Fruit fly (Drosophila melanogaster) whole organism, wandering third instar larva: ENCODE results near the gene RpS28a.

Source experiments
- Abd-B ChIP-seq: fragments of >200 bp; optimal IDR thresholded peaks from 2 replicates; lab custom pipeline; 2017; ENCODE audit warnings: missing biosample characterization, missing genetic modification characterization
- CG32264 ChIP-seq: fragments of 200-800 bp; sonication (Bioruptor generic); optimal IDR thresholded peaks from 2 replicates; lab custom pipeline; 2016; ENCODE audit warnings: missing biosample characterization, missing genetic modification characterization
- Dfd ChIP-seq: fragments of >200 bp; optimal IDR thresholded peaks from 2 replicates; lab custom pipeline; 2017; ENCODE audit warnings: missing biosample characterization, missing genetic modification characterization
- HLH106 ChIP-seq: fragments of 200-800 bp; optimal IDR thresholded peaks from 3 replicates; lab custom pipeline; 2019; ENCODE audit warnings: missing biosample characterization, mild to moderate bottlenecking, missing genetic modification characterization, moderate library complexity
- Hr78 ChIP-seq: fragments of >200 bp; optimal IDR thresholded peaks from 2 replicates; lab custom pipeline; 2017; ENCODE audit warnings: missing biosample characterization, missing genetic modification characterization
- Hr83 ChIP-seq: fragments of 200-300 bp; sonication (Bioruptor generic); optimal IDR thresholded peaks from 2 replicates; lab custom pipeline; 2016; ENCODE audit warnings: missing biosample characterization, mild to moderate bottlenecking, missing genetic modification characterization, moderate library complexity; ENCODE audit not compliant: poor library complexity, severe bottlenecking
- Jra ChIP-seq: sonication (Bioruptor generic); optimal IDR thresholded peaks from 2 replicates; lab custom pipeline; 2016; ENCODE audit warnings: missing biosample characterization, missing genetic modification characterization
- Mio ChIP-seq: sonication (Bioruptor generic); optimal IDR thresholded peaks from 2 replicates; lab custom pipeline; 2016; ENCODE audit warnings: missing biosample characterization, missing genetic modification characterization
- Myc ChIP-seq: fragments of >200 bp; optimal IDR thresholded peaks from 2 replicates; lab custom pipeline; 2017
- OdsH ChIP-seq: fragments of 200-800 bp; sonication (Bioruptor generic); optimal IDR thresholded peaks from 2 replicates; lab custom pipeline; 2016; ENCODE audit warnings: missing biosample characterization, mild to moderate bottlenecking, missing genetic modification characterization
- Rel ChIP-seq, 2 experiments: fragments of 200-800 bp; sonication (Bioruptor generic) in 1 of 2; optimal IDR thresholded peaks; 2 replicates in 1 of 2; 3 replicates in 1 of 2; lab custom pipeline; 2016 to 2019; ENCODE audit warnings: mild to moderate bottlenecking in 2 of 2, missing biosample characterization in 2 of 2, missing genetic modification characterization in 2 of 2, moderate library complexity in 1 of 2
- Sp1 ChIP-seq: fragments of 200-800 bp; sonication (Bioruptor generic); optimal IDR thresholded peaks from 3 replicates; lab custom pipeline; 2019; ENCODE audit warnings: missing biosample characterization, mild to moderate bottlenecking, missing genetic modification characterization, moderate library complexity
- br ChIP-seq: fragments of 200-800 bp; sonication (Bioruptor generic); optimal IDR thresholded peaks from 2 replicates; lab custom pipeline; 2016; ENCODE audit warnings: missing biosample characterization, missing genetic modification characterization
- brk ChIP-seq: fragments of 200-800 bp; sonication (Bioruptor generic); optimal IDR thresholded peaks from 2 replicates; lab custom pipeline; 2016; ENCODE audit warnings: missing biosample characterization, mild to moderate bottlenecking, missing genetic modification characterization
- dl ChIP-seq, 2 experiments: fragments of 175-275, 200-275 bp in 1 of 2; fragments of 200-275 bp in 1 of 2; sonication (Bioruptor generic); optimal IDR thresholded peaks; lab custom pipeline; 2018; ENCODE audit warnings: mild to moderate bottlenecking in 2 of 2, missing biosample characterization in 2 of 2, missing genetic modification characterization in 2 of 2, moderate library complexity in 2 of 2; ENCODE audit not compliant: partially characterized antibody in 2 of 2, insufficient read depth in 1 of 2
- dmrt93B ChIP-seq: fragments of 200-800 bp; sonication (Bioruptor generic); optimal IDR thresholded peaks from 2 replicates; lab custom pipeline; 2018; ENCODE audit warnings: missing biosample characterization, mild to moderate bottlenecking, missing genetic modification characterization
- dsf ChIP-seq: sonication (Bioruptor generic); optimal IDR thresholded peaks from 2 replicates; lab custom pipeline; 2016; ENCODE audit warnings: missing biosample characterization, missing genetic modification characterization, borderline replicate concordance
- ey ChIP-seq: fragments of 200-800 bp; sonication (Bioruptor generic); optimal IDR thresholded peaks from 2 replicates; lab custom pipeline; 2016; ENCODE audit warnings: missing biosample characterization, missing genetic modification characterization
- foxo ChIP-seq, 2 experiments: fragments of 200-800 bp; sonication (Bioruptor generic); optimal IDR thresholded peaks; 2 replicates in 1 of 2; 3 replicates in 1 of 2; lab custom pipeline; 2016 to 2017; ENCODE audit warnings: missing biosample characterization in 2 of 2, missing genetic modification characterization in 2 of 2
- fru ChIP-seq: fragments of 200-800 bp; sonication (Bioruptor generic); optimal IDR thresholded peaks from 3 replicates; lab custom pipeline; 2016; ENCODE audit warnings: missing biosample characterization, mild to moderate bottlenecking, missing genetic modification characterization
- h ChIP-seq: fragments of 200-800 bp; sonication (Bioruptor generic); optimal IDR thresholded peaks from 3 replicates; lab custom pipeline; 2016; ENCODE audit warnings: missing biosample characterization, mild to moderate bottlenecking, missing genetic modification characterization
- pan ChIP-seq: fragments of >200 bp; optimal IDR thresholded peaks from 2 replicates; lab custom pipeline; 2017
- psq ChIP-seq: fragments of 200-800 bp; sonication (Bioruptor generic); optimal IDR thresholded peaks from 3 replicates; lab custom pipeline; 2017; ENCODE audit warnings: missing biosample characterization, mild to moderate bottlenecking, missing genetic modification characterization, moderate library complexity
- rgr ChIP-seq: fragments of 200-800 bp; sonication (Bioruptor generic); optimal IDR thresholded peaks from 3 replicates; lab custom pipeline; 2016; ENCODE audit warnings: missing biosample characterization, mild to moderate bottlenecking, missing genetic modification characterization
- woc ChIP-seq: sonication (Bioruptor generic); optimal IDR thresholded peaks from 2 replicates; lab custom pipeline; 2016; ENCODE audit warnings: missing biosample characterization, mild to moderate bottlenecking, missing genetic modification characterization

Gene RpS28a

DNA sequence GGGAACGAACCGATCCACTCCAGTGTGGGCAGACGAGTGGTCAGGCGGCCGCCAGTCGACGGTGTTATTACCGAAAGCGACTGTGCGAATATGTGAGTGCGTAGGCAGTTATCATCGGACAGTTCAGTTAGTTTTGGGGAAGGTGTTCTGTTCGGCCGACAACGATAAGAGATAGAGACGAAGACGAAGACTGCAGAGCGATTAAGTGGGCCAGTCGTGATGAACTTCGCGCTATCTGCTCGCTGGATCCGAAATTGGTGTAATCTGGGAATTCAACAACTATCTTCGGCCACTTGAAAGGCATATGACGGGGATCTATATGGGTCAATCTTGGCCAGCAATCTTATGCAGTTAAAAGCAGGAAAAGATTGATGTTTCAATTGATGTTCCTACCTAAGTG, 13.3 kb downstream of the RpS28a start, which contains the start of gene CG7912:
CG7912 (minus strand) TSS at position 17 of the 400 bp plus-strand sequence.
- no peak for TF ChIP-seq dmrt93B (GFP tag; lab: Kevin White, UChicago)
- TF ChIP-seq dsf (GFP tag; lab: Kevin White, UChicago) = no peak
- no peak for TF ChIP-seq foxo (GFP tag; optimal IDR thresholded peaks at IDR 0.05; lab: Kevin White, UChicago)
- no peak for TF ChIP-seq fru (GFP tag; lab: Kevin White, UChicago)
- TF ChIP-seq rgr (GFP tag; lab: Kevin White, UChicago) = no peak
- no peak for TF ChIP-seq Abd-B (GFP tag; lab: Kevin White, UChicago)

DNA sequence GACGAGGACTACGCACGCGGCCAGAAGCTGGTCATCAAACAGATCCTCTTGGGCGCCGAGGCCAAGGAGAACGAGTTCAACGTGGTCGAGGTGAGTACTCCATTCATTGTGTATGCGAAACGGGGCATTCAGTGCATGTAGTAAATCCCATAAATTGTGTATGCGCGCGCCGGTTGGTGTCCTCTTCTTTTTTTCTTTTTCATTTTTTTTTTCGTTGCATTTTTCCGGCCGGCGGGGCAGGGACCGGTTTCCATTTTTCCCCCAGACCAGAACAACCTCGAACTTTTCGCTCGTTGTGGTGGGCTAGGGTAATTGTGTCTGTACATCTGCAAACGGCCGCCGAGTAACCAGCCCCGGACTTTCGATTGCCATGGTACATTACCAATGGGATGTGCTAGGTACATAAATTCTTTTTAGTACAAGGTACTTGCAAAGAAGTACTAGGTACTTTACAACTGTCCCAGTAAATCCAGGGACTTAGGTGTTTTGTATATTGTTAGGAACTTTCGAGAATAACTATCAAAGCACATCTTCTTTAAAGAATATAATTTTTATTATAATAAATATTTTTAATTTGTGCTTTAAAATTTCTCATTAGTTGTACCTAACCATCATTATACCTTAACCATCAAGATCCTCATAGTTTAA, 17.0 kb downstream of the RpS28a start:
- TF ChIP-seq psq (GFP tag; lab: Kevin White, UChicago) (no peak), foxo (GFP tag; optimal IDR thresholded peaks at IDR 0.05; lab: Kevin White, UChicago) (peak in 1 of 2 experiments; percentile 2)

DNA sequence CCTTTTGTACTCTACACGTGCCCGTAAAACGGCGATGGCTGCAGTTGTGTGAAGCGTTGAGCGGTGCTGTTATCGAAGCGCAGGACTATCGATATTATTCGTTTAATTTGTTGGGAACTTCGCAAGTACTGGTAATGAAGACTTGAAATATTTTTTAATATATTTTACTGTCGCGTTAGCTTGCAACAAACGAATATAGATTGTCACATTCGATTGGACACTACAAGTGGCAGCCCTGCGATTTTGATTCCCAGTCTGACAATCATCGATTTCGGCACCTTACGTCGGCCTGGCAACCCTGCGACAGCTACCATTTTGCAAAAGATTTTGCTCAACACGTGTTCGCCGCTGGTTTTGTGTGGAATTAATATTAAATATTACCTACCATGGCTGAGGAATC, 17.8 kb downstream of the RpS28a start, which contains the start of the genes Nlp and Nph:
Nlp (plus strand) TSS at position 138 of the 400 bp plus-strand sequence.
Nph (minus strand) TSS at position 214 of the 400 bp plus-strand sequence.
- TF ChIP-seq pan (lab: Kevin White, UChicago) (no peak), Myc (lab: Kevin White, UChicago) (peak; percentile 76), psq (GFP tag; lab: Kevin White, UChicago) (peak; percentile 25), HLH106 (tag; lab: Kevin White, UChicago) (peak; percentile 29), foxo (GFP tag; optimal IDR thresholded peaks at IDR 0.05; lab: Kevin White, UChicago) (peak in 1 of 2 experiments; percentile 18), Jra (GFP tag; lab: Kevin White, UChicago) (no peak), Sp1 (GFP tag; lab: Kevin White, UChicago) (peak; percentile 37), OdsH (peak; percentile 0), h (peak; percentile 54), CG32264 (GFP tag; lab: Kevin White, UChicago) (no peak), rgr (GFP tag; lab: Kevin White, UChicago) (peak; percentile 50), Rel (GFP tag; optimal IDR thresholded peaks at IDR 0.05; lab: Kevin White, UChicago) (no peak), Rel (tag; optimal IDR thresholded peaks at IDR 0.05; lab: Kevin White, UChicago) (peak; percentile 36), dsf (GFP tag; lab: Kevin White, UChicago) (no peak), fru (GFP tag; lab: Kevin White, UChicago) (no peak), br (GFP tag; lab: Kevin White, UChicago) (peak; percentile 39), Hr78 (no peak)

DNA sequence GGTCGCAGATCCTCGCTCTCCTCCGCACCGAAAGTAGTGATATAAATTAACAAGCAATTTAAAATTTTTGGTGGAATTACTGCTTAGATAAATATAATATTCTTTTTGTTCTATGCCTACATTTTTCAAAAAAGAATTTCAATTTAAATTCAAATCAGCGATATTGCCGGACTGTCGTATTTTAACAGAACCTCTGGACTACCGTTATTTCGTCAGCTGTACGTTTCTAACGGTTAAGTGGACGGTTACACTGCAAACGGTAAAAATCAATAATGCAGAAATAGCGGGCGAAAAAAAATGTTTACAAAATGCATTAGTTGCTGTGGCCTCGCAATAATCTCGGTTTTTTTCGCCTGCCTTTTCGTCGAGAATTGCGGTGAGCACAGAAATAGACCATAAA, 22.2 kb downstream of the RpS28a start, which contains the start of gene Tace:
Tace (plus strand) TSS at position 245 of the 400 bp plus-strand sequence.
- no peak for TF ChIP-seq Hr83 (GFP tag; lab: Kevin White, UChicago)
- TF ChIP-seq Sp1 (GFP tag; lab: Kevin White, UChicago) = no peak
- no peak for TF ChIP-seq Rel (GFP tag; optimal IDR thresholded peaks at IDR 0.05; lab: Kevin White, UChicago)
- no peak for TF ChIP-seq Rel (tag; optimal IDR thresholded peaks at IDR 0.05; lab: Kevin White, UChicago)
- TF ChIP-seq Myc (lab: Kevin White, UChicago) = no peak
- TF ChIP-seq rgr (GFP tag; lab: Kevin White, UChicago) = no peak
- no peak for TF ChIP-seq dl (GFP tag; optimal IDR thresholded peaks at IDR 0.05; lab: Kevin White, UChicago; ENCODE audit: insufficient read depth in 1 of 2, partially characterized antibody in 2 of 2)
- no peak for TF ChIP-seq Dfd
- TF ChIP-seq pan (lab: Kevin White, UChicago) = no peak
- no peak for TF ChIP-seq Mio (GFP tag; lab: Kevin White, UChicago)

DNA sequence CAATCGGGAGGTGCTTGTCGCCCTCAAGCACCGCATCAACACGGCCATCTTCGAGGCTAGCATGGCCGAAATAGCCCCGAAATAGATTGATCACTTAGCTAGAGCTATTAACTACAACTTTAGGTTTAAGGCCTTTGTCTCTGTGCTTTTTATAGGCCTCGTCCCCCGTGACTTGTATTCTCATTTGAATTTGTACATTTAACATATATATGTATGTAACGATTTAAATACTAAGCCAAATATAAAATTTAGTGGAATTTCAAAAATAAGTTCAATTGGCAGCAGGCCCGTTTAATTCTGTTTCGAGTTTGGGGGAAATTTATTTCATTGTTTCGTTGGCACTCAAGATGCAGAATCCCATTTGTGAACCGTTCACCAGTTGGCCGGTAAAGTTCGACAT, 23.0 kb downstream of the RpS28a start, which contains the start of gene CG34298:
CG34298 (plus strand) TSS at position 301 of the 400 bp plus-strand sequence.
- TF ChIP-seq foxo (GFP tag; optimal IDR thresholded peaks at IDR 0.05; lab: Kevin White, UChicago) = no peak
- TF ChIP-seq HLH106 (tag; lab: Kevin White, UChicago) = no peak
- no peak for TF ChIP-seq Rel (GFP tag; optimal IDR thresholded peaks at IDR 0.05; lab: Kevin White, UChicago)
- no peak for TF ChIP-seq Rel (tag; optimal IDR thresholded peaks at IDR 0.05; lab: Kevin White, UChicago)
- TF ChIP-seq woc (GFP tag; lab: Kevin White, UChicago) = no peak
- no peak for TF ChIP-seq brk (GFP tag; lab: Kevin White, UChicago)
- no peak for TF ChIP-seq Myc (lab: Kevin White, UChicago)
- TF ChIP-seq Dfd = no peak
- no peak for TF ChIP-seq dsf (GFP tag; lab: Kevin White, UChicago)
- no peak for TF ChIP-seq h
- TF ChIP-seq br (GFP tag; lab: Kevin White, UChicago) = no peak
- TF ChIP-seq Mio (GFP tag; lab: Kevin White, UChicago) = no peak
- no peak for TF ChIP-seq dl (GFP tag; optimal IDR thresholded peaks at IDR 0.05; lab: Kevin White, UChicago; ENCODE audit: insufficient read depth in 1 of 2, partially characterized antibody in 2 of 2)
- TF ChIP-seq psq (GFP tag; lab: Kevin White, UChicago) = no peak
- no peak for TF ChIP-seq Abd-B (GFP tag; lab: Kevin White, UChicago)
- TF ChIP-seq rgr (GFP tag; lab: Kevin White, UChicago) = no peak
- TF ChIP-seq ey (GFP tag; lab: Kevin White, UChicago) = no peak
- no peak for TF ChIP-seq pan (lab: Kevin White, UChicago)
